Worm (Caenorhabditis elegans) whole organism, young adult: ENCODE data around the gene ttll-15.

Source experiments
- F39B2.1 ChIP-seq: fragments of 200-800 bp; sonication (Bioruptor generic); IDR thresholded peaks from 2 replicates; pipeline ENCODE4 v1.3.6; 2022; ENCODE audit warnings: missing genetic modification reagents, missing genetic modification characterization, missing compliant biosample characterization
- ama-1 ChIP-seq, 3 experiments: fragments of 150-350 bp in 1 of 3; sonication (generic microtip) in 2 of 3; optimal IDR thresholded peaks; 2 replicates each; lab custom pipeline; 2014 to 2018; ENCODE audit warnings: missing biosample characterization in 2 of 3, missing genetic modification characterization in 2 of 3, missing genetic modification reagents in 2 of 3
- attf-5 ChIP-seq: fragments of 200-800 bp; sonication (Bioruptor generic); optimal IDR thresholded peaks from 2 replicates; lab custom pipeline; 2018; ENCODE audit warnings: mild to moderate bottlenecking, missing genetic modification characterization, missing compliant biosample characterization
- ccch-3 ChIP-seq: fragments of 200-800 bp; sonication (Bioruptor generic); optimal IDR thresholded peaks from 2 replicates; lab custom pipeline; 2018; ENCODE audit warnings: mild to moderate bottlenecking, missing genetic modification characterization, missing compliant biosample characterization
- lin-35 ChIP-seq, 3 experiments: fragments of 150-350 bp in 2 of 3; sonication (generic microtip) in 1 of 3; optimal IDR thresholded peaks; 2 replicates each; lab custom pipeline; 2014 to 2018; ENCODE audit warnings: missing biosample characterization in 3 of 3, missing genetic modification characterization in 3 of 3, missing genetic modification reagents in 3 of 3
- mxl-1 ChIP-seq: sonication (generic microtip); optimal IDR thresholded peaks from 2 replicates; lab custom pipeline; 2016; ENCODE audit warnings: missing genetic modification characterization, missing compliant biosample characterization
- nfya-1 ChIP-seq: sonication (generic microtip); optimal IDR thresholded peaks from 2 replicates; lab custom pipeline; 2017; ENCODE audit warnings: antibody characterized with exemption, missing compliant biosample characterization, missing genetic modification characterization, borderline replicate concordance; ENCODE audit not compliant: insufficient read depth
- unc-130 ChIP-seq: sonication (generic microtip); optimal IDR thresholded peaks from 2 replicates; lab custom pipeline; 2016; ENCODE audit warnings: missing genetic modification reagents, missing genetic modification characterization, missing compliant biosample characterization
- ztf-26 ChIP-seq: sonication (generic microtip); optimal IDR thresholded peaks from 2 replicates; lab custom pipeline; 2017; ENCODE audit warnings: missing genetic modification characterization, missing compliant biosample characterization

DNA sequence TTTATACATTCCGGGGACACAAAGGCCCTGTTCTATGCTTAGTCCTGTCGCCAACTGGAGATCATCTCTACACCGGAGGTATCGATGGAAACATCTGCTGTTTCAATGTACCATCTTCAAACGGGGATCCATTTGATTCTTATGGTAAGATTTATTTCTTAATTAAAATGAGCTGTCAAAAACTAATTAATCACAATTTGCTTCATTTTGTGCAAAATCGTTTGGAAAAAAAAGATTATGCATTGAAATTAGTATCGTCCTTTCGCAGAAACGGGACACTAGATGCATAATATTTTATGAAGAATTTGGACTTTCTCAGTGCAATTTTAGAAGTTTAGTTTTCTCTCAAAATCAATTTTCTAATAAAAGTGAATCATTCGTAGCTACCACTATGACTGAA lies 5.5 kb downstream of the ttll-15 start:
- no peak for TF ChIP-seq ama-1 (optimal IDR thresholded peaks at IDR 0.05; lab: Kevin White, UChicago)
- no peak for TF ChIP-seq ama-1 (GFP tag; optimal IDR thresholded peaks at IDR 0.05; lab: Kevin White, UChicago)
- TF ChIP-seq attf-5 (GFP tag; lab: Kevin White, UChicago), result no peak
- TF ChIP-seq F39B2.1 (GFP tag; lab: Robert Waterston, UW), result no peak
- no peak for TF ChIP-seq unc-130
- TF ChIP-seq nfya-1 (tag; lab: Kevin White, UChicago), result no peak
- no peak for TF ChIP-seq mxl-1 (tag; lab: Kevin White, UChicago)
- TF ChIP-seq ztf-26 (tag; lab: Kevin White, UChicago), result no peak
- no peak for TF ChIP-seq lin-35 (GFP tag; optimal IDR thresholded peaks at IDR 0.05; lab: Kevin White, UChicago)
- TF ChIP-seq ccch-3 (GFP tag; lab: Kevin White, UChicago), result no peak
